Worm (Caenorhabditis elegans): ENCODE measurements around the gene nhr-76.

The nhr-76 gene

ce11 chrIV:675471-676159, 48.3 kb downstream of the nhr-76 start, which contains the start of the genes K11H12.4 and K11H12.10:
TSS of gene K11H12.4 (minus strand) at chrIV:675883.
TSS of gene K11H12.10 (plus strand) at chrIV:676075.
- TF ChIP-seq him-1 (tag; optimal IDR thresholded peaks at IDR 0.05) = no peak
- no peak for TF ChIP-seq dao-5 (tag; optimal IDR thresholded peaks at IDR 0.05)
- no peak for TF ChIP-seq W03F9.2 (tag; optimal IDR thresholded peaks at IDR 0.05)

ce11 chrIV:676280-676679, 48.9 kb downstream of the nhr-76 start, which contains the start of gene K11H12.5:
TSS of gene K11H12.5 (plus strand) at chrIV:676580.
- TF ChIP-seq him-1 (tag; optimal IDR thresholded peaks at IDR 0.05) (no peak), W03F9.2 (tag; optimal IDR thresholded peaks at IDR 0.05) (no peak), dao-5 (tag; optimal IDR thresholded peaks at IDR 0.05) (no peak)

- no peak for TF ChIP-seq W03F9.2 (tag; optimal IDR thresholded peaks at IDR 0.05)
- TF ChIP-seq him-1 (tag; optimal IDR thresholded peaks at IDR 0.05) = peak; percentile 41
- peak; percentile 57 for TF ChIP-seq dao-5 (tag; optimal IDR thresholded peaks at IDR 0.05)
Measured at ce11 chrIV:682726-683340, 55.5 kb downstream of the nhr-76 start.
